Worm (Caenorhabditis elegans) whole organism, early embryonic: ENCODE results near the gene B0365.9.

Experiments
- B0310.2 ChIP-seq: sonication (generic microtip); optimal IDR thresholded peaks from 2 replicates; lab custom pipeline; 2016; ENCODE audit warnings: mild to moderate bottlenecking, missing genetic modification characterization, missing compliant biosample characterization
- F13C5.2 ChIP-seq: sonication (generic microtip); optimal IDR thresholded peaks from 2 replicates; lab custom pipeline; 2017; ENCODE audit warnings: mild to moderate bottlenecking, missing genetic modification characterization, inconsistent platforms, missing compliant biosample characterization
- aly-1 ChIP-seq: sonication (generic microtip); optimal IDR thresholded peaks from 2 replicates; lab custom pipeline; 2016; ENCODE audit warnings: missing genetic modification characterization, missing compliant biosample characterization
- ama-1 ChIP-seq: fragments of 150-350 bp; optimal IDR thresholded peaks from 2 replicates; lab custom pipeline; 2014
- ceh-13 ChIP-seq: fragments of 200-800 bp; sonication (Bioruptor generic); optimal IDR thresholded peaks from 2 replicates; lab custom pipeline; 2018; ENCODE audit warnings: mild to moderate bottlenecking, missing genetic modification characterization, missing compliant biosample characterization
- ceh-36 ChIP-seq: sonication (generic microtip); optimal IDR thresholded peaks from 2 replicates; lab custom pipeline; 2016; ENCODE audit warnings: missing genetic modification characterization, inconsistent platforms, missing compliant biosample characterization
- ets-7 ChIP-seq: sonication (generic microtip); optimal IDR thresholded peaks from 2 replicates; lab custom pipeline; 2016; ENCODE audit warnings: missing genotype, missing genetic modification characterization, missing compliant biosample characterization
- flt-1 ChIP-seq: fragments of 200-800 bp; sonication (Bioruptor generic); IDR thresholded peaks from 2 replicates; pipeline ENCODE4 v1.3.6; 2022; ENCODE audit warnings: missing genetic modification characterization, missing compliant biosample characterization
- hmbx-1 ChIP-seq: sonication (generic microtip); optimal IDR thresholded peaks from 2 replicates; lab custom pipeline; 2016; ENCODE audit warnings: mild to moderate bottlenecking, missing genetic modification characterization, missing compliant biosample characterization
- pes-1 ChIP-seq: fragments of 200-800 bp; sonication (Bioruptor generic); IDR thresholded peaks from 2 replicates; pipeline ENCODE4 v1.3.6; 2022; ENCODE audit warnings: missing genetic modification reagents, missing genetic modification characterization, missing compliant biosample characterization
- sea-1 ChIP-seq: fragments of 200-800 bp; sonication (Bioruptor generic); conservative IDR thresholded peaks from 2 replicates; pipeline ENCODE4 v1.3.6; 2022; ENCODE audit warnings: missing genetic modification characterization, missing compliant biosample characterization

- no peak for TF ChIP-seq ama-1
- no peak for TF ChIP-seq F13C5.2 (tag; lab: Kevin White, UChicago)
- TF ChIP-seq hmbx-1: no peak
- TF ChIP-seq pes-1: no peak
- no peak for TF ChIP-seq ets-7
- no peak for TF ChIP-seq sea-1 (GFP tag; lab: Robert Waterston, UW)
- no peak for TF ChIP-seq flt-1 (GFP tag; lab: Robert Waterston, UW)
- TF ChIP-seq aly-1: no peak
- no peak for TF ChIP-seq ceh-13 (GFP tag; lab: Kevin White, UChicago)
- no peak for TF ChIP-seq ceh-36 (tag; lab: Kevin White, UChicago)
- TF ChIP-seq B0310.2 (tag; lab: Kevin White, UChicago): no peak
Observed at ce11 chrV:13157073-13157472, 23.7 kb upstream of the B0365.9 start.
